Fruit fly (Drosophila melanogaster) whole organism, prepupa: ENCODE results near the gene CG31715.

ENCODE experiments used
- CG10631 ChIP-seq: fragments of 200-800 bp; sonication (Bioruptor generic); optimal IDR thresholded peaks from 2 replicates; lab custom pipeline; 2016; ENCODE audit warnings: missing biosample characterization, missing genetic modification characterization
- CG11294 ChIP-seq: fragments of 200-800 bp; sonication (Bioruptor generic); IDR thresholded peaks from 2 replicates; pipeline ENCODE4 v1.3.6; 2022; ENCODE audit warnings: missing biosample characterization, missing genetic modification characterization
- CG11902 ChIP-seq: fragments of 200-800 bp; sonication (Bioruptor generic); optimal IDR thresholded peaks from 3 replicates; lab custom pipeline; 2016; ENCODE audit warnings: missing biosample characterization, missing genetic modification characterization
- CG15336 ChIP-seq: fragments of 200-800 bp; sonication (Bioruptor generic); IDR thresholded peaks from 2 replicates; pipeline ENCODE4 v1.3.6; 2022; ENCODE audit warnings: missing biosample characterization, missing genetic modification characterization
- CG1621 ChIP-seq: fragments of 200-800 bp; sonication (Bioruptor generic); optimal IDR thresholded peaks from 3 replicates; lab custom pipeline; 2018; ENCODE audit warnings: missing biosample characterization, mild to moderate bottlenecking, missing genetic modification characterization
- CG16779 ChIP-seq: fragments of 200-800 bp; sonication (Bioruptor generic); optimal IDR thresholded peaks from 3 replicates; lab custom pipeline; 2017; ENCODE audit warnings: missing biosample characterization, mild to moderate bottlenecking, missing genetic modification characterization
- CG31627 ChIP-seq: fragments of 200-800 bp; sonication (Bioruptor generic); optimal IDR thresholded peaks from 3 replicates; lab custom pipeline; 2016; ENCODE audit warnings: missing biosample characterization, missing genetic modification characterization
- CG34406 ChIP-seq: fragments of 200-800 bp; sonication (Bioruptor generic); optimal IDR thresholded peaks from 3 replicates; lab custom pipeline; 2016; ENCODE audit warnings: missing biosample characterization, missing genetic modification characterization
- CG4318 ChIP-seq: fragments of 200-800 bp; sonication (Bioruptor generic); optimal IDR thresholded peaks from 3 replicates; lab custom pipeline; 2017; ENCODE audit warnings: missing biosample characterization, mild to moderate bottlenecking, missing genetic modification characterization
- CG6854 ChIP-seq: fragments of 200-800 bp; sonication (Bioruptor generic); optimal IDR thresholded peaks from 2 replicates; lab custom pipeline; 2017; ENCODE audit warnings: missing biosample characterization, mild to moderate bottlenecking, missing genetic modification characterization
- CG7368 ChIP-seq: fragments of 200-800 bp; sonication (Bioruptor generic); optimal IDR thresholded peaks from 3 replicates; lab custom pipeline; 2016; ENCODE audit warnings: missing biosample characterization, missing genetic modification characterization
- CG8319 ChIP-seq: fragments of 200-800 bp; sonication (Bioruptor generic); optimal IDR thresholded peaks from 3 replicates; lab custom pipeline; 2016; ENCODE audit warnings: missing biosample characterization, missing genetic modification characterization
- CG9139 ChIP-seq: fragments of 200-800 bp; sonication (Bioruptor generic); optimal IDR thresholded peaks from 3 replicates; lab custom pipeline; 2017; ENCODE audit warnings: missing biosample characterization, mild to moderate bottlenecking, missing genetic modification characterization
- Eip78C ChIP-seq: fragments of 200-800 bp; sonication (Bioruptor generic); peaks from one replicate; lab custom pipeline; 2016; ENCODE audit warnings: missing biosample characterization, missing genetic modification characterization
- Eip93F ChIP-seq: fragments of 200-800 bp; sonication (Bioruptor generic); optimal IDR thresholded peaks from 2 replicates; lab custom pipeline; 2016; ENCODE audit warnings: missing biosample characterization, mild to moderate bottlenecking, missing genetic modification characterization
- Ets96B ChIP-seq: fragments of 200-800 bp; optimal IDR thresholded peaks from 2 replicates; lab custom pipeline; 2019; ENCODE audit warnings: missing biosample characterization, mild to moderate bottlenecking, missing genetic modification characterization, moderate library complexity
- Hr38 ChIP-seq: sonication (Bioruptor generic); optimal IDR thresholded peaks from 2 replicates; lab custom pipeline; 2016; ENCODE audit warnings: missing biosample characterization, missing genetic modification characterization
- Hr39 ChIP-seq: fragments of 200-800 bp; sonication (Bioruptor generic); optimal IDR thresholded peaks from 2 replicates; lab custom pipeline; 2016; ENCODE audit warnings: missing biosample characterization, missing genetic modification characterization
- Hr4 ChIP-seq: fragments of 200-800 bp; sonication (Bioruptor generic); optimal IDR thresholded peaks from 3 replicates; lab custom pipeline; 2016; ENCODE audit warnings: missing biosample characterization, missing genetic modification characterization
- Met ChIP-seq: fragments of 200-800 bp; sonication (Bioruptor generic); optimal IDR thresholded peaks from 3 replicates; lab custom pipeline; 2016; ENCODE audit warnings: missing biosample characterization, missing genetic modification characterization
- Sox15 ChIP-seq: fragments of 200-800 bp; sonication (Bioruptor generic); optimal IDR thresholded peaks from 3 replicates; lab custom pipeline; 2016; ENCODE audit warnings: missing biosample characterization, missing genetic modification characterization
- achi ChIP-seq: fragments of 200-800 bp; sonication (Bioruptor generic); optimal IDR thresholded peaks from 3 replicates; lab custom pipeline; 2016; ENCODE audit warnings: missing biosample characterization, missing genetic modification characterization
- cyc ChIP-seq: fragments of 200-800 bp; sonication (Bioruptor generic); optimal IDR thresholded peaks from 3 replicates; lab custom pipeline; 2016; ENCODE audit warnings: missing biosample characterization, missing genetic modification characterization
- dsx ChIP-seq: fragments of 200-800 bp; optimal IDR thresholded peaks from 3 replicates; lab custom pipeline; 2019; ENCODE audit warnings: missing biosample characterization, mild to moderate bottlenecking, missing genetic modification characterization, moderate library complexity; ENCODE audit not compliant: poor library complexity, severe bottlenecking
- esn ChIP-seq: fragments of 200-800 bp; sonication (Bioruptor generic); optimal IDR thresholded peaks from 2 replicates; lab custom pipeline; 2016; ENCODE audit warnings: missing biosample characterization, mild to moderate bottlenecking, missing genetic modification characterization, moderate library complexity
- fd59A ChIP-seq: fragments of 200-800 bp; sonication (Bioruptor generic); optimal IDR thresholded peaks from 2 replicates; lab custom pipeline; 2017; ENCODE audit warnings: missing biosample characterization, mild to moderate bottlenecking, missing genetic modification characterization, missing genetic modification reagents
- fkh ChIP-seq: fragments of 200-800 bp; sonication (Bioruptor generic); optimal IDR thresholded peaks from 3 replicates; lab custom pipeline; 2017; ENCODE audit warnings: missing biosample characterization, mild to moderate bottlenecking, missing genetic modification characterization, moderate library complexity
- lz ChIP-seq: fragments of 200-800 bp; sonication (Bioruptor generic); optimal IDR thresholded peaks from 3 replicates; lab custom pipeline; 2016; ENCODE audit warnings: missing biosample characterization, missing genetic modification characterization
- spab ChIP-seq: fragments of 200-800 bp; sonication (Bioruptor generic); optimal IDR thresholded peaks from 2 replicates; lab custom pipeline; 2017; ENCODE audit warnings: missing biosample characterization, mild to moderate bottlenecking, missing genetic modification characterization, missing genetic modification reagents
- ss ChIP-seq, 2 experiments: fragments of 200-800 bp; sonication (Bioruptor generic); optimal IDR thresholded peaks; 2 replicates in 1 of 2; 3 replicates in 1 of 2; lab custom pipeline; 2017 to 2018; ENCODE audit warnings: mild to moderate bottlenecking in 2 of 2, missing biosample characterization in 2 of 2, missing genetic modification characterization in 2 of 2, moderate library complexity in 1 of 2
- vri ChIP-seq: fragments of 200-800 bp; sonication (Bioruptor generic); optimal IDR thresholded peaks from 3 replicates; lab custom pipeline; 2016; ENCODE audit warnings: missing biosample characterization, mild to moderate bottlenecking, missing genetic modification characterization

Gene CG31715

DNA sequence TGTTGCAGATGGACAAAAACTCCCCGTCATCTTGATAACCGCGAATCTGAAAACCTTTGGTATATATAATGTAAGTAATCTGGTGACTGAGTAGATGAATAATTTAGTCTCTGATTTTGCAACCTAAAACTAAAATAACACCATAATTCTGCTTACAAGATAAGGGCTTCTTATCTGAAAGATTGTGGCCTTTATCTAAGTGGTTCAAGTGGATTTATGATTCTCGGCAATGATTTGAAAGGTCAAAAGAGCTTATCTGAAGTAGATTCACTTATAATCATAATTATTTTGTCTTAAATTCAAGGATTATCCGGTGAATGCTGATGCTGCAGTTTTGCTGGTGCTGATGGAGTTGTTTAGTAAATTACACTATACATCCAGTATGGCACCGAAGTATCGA lies 25.5 kb upstream of the CG31715 start:
- no peak for TF ChIP-seq Sox15 (GFP tag; lab: Kevin White, UChicago)
- no peak for TF ChIP-seq Met (GFP tag; lab: Kevin White, UChicago)
- TF ChIP-seq CG16779 (tag; lab: Kevin White, UChicago) = no peak
- no peak for TF ChIP-seq lz (GFP tag; lab: Kevin White, UChicago)
- TF ChIP-seq Hr39 (GFP tag; lab: Kevin White, UChicago) = no peak
- TF ChIP-seq fd59A (GFP tag; lab: Kevin White, UChicago) = no peak
- no peak for TF ChIP-seq achi (GFP tag; lab: Kevin White, UChicago)
- no peak for TF ChIP-seq CG34406 (GFP tag; lab: Kevin White, UChicago)
- no peak for TF ChIP-seq Eip78C (GFP tag; lab: Kevin White, UChicago)
- TF ChIP-seq CG31627 (GFP tag; lab: Kevin White, UChicago) = no peak
- no peak for TF ChIP-seq esn (GFP tag; lab: Kevin White, UChicago)
- TF ChIP-seq, all 60 proteins: peak for 0

DNA sequence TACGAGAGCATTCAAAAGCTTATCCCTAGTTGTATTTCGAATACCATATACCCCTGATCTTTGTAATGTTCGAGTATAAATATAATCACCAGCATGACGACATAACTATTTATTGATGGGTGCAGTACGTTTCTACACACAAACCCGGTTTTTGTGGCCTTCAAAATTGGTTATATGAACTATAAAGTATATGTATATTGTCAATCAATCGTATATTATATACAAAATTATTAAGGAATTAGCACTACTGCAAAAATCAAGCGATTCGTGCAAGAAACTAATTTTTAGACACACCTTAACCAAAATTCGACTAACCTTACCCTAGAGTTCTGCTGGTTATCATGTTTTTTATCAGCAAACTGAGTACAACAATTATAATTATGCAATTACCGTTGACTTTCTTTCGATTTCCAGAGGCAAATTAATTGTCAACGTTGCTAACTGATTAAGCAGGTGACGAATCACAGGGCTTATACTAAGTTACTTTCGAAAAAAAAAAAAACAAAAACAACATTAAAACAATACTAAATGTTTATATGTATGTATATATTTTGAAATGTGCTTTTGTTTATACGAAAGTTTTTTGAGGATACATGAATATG lies 21.1 kb upstream of the CG31715 start:
- TF ChIP-seq vri (GFP tag; lab: Kevin White, UChicago) = peak; percentile 94
- TF ChIP-seq dsx (GFP tag; lab: Kevin White, UChicago) = no peak
- peak; percentile 27 for TF ChIP-seq Eip93F

DNA sequence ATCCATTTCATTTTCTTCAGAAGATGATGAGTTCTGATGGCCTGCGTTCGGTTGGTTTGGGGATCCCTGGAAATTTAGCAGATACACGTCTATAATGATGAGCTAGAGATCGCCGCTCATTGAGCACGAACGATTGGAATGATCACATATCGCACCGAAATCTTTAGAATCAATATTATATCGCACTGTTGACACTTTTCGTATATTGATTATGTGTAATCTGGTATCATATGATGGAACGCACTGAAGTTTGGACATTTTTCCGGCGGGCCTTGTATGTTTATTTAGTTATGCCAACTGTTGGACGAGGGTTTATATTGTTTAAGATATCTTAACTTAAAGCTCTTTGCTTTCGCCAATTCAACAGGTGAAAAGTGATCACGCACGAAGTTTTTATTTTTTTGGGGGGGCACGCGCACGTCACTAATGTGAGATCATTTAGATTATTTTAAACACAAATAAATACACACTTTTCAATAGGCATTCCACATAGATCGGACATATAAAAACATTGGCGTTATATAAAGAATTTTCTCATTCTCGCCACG lies 20.3 kb upstream of the CG31715 start:
- TF ChIP-seq ss (GFP tag; optimal IDR thresholded peaks at IDR 0.05; lab: Kevin White, UChicago) (no peak), CG8319 (GFP tag; lab: Kevin White, UChicago) (no peak), Eip78C (GFP tag; lab: Kevin White, UChicago) (peak; percentile 71), cyc (GFP tag; lab: Kevin White, UChicago) (peak; percentile 9), fkh (peak; percentile 85), CG9139 (GFP tag; lab: Kevin White, UChicago) (no peak), fd59A (GFP tag; lab: Kevin White, UChicago) (no peak)

DNA sequence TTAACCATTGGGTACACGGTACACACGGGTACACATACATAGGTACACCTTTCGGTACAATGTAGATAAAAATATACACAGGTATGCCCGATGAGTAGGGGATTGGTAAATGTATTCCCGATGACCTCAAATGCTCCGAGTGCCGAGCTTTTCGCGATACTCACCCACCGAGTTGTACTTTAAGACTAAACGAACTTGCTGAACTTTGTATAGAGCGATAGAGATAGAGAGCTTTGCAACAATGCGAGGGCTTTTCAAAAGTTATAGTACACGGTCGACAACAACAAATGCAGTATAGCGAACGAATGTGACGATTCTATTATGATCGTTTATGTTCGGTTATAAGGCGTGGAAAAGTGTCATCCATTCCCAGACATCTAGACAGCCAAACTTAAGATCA lies 19.8 kb upstream of the CG31715 start:
- TF ChIP-seq spab (no peak), Eip93F (peak; percentile 2), Hr38 (GFP tag; lab: Kevin White, UChicago) (no peak), Sox15 (GFP tag; lab: Kevin White, UChicago) (no peak), CG1621 (tag; lab: Kevin White, UChicago) (no peak), CG11902 (no peak), CG11294 (GFP tag; lab: Robert Waterston, UW) (no peak), Hr4 (GFP tag; lab: Kevin White, UChicago) (no peak), CG15336 (GFP tag; lab: Robert Waterston, UW) (peak; percentile 33; the same call in 1 of the 2 replicates), Met (GFP tag; lab: Kevin White, UChicago) (no peak), Ets96B (tag; lab: Kevin White, UChicago) (no peak), CG7368 (GFP tag; lab: Kevin White, UChicago) (no peak), Hr39 (GFP tag; lab: Kevin White, UChicago) (no peak), fkh (no peak), CG8319 (GFP tag; lab: Kevin White, UChicago) (no peak), CG6854 (no peak), CG4318 (GFP tag; lab: Kevin White, UChicago) (no peak), CG10631 (GFP tag; lab: Kevin White, UChicago) (no peak), lz (GFP tag; lab: Kevin White, UChicago) (no peak), vri (GFP tag; lab: Kevin White, UChicago) (peak; percentile 15), dsx (GFP tag; lab: Kevin White, UChicago) (peak; percentile 66), Eip78C (GFP tag; lab: Kevin White, UChicago) (peak; percentile 69)

DNA sequence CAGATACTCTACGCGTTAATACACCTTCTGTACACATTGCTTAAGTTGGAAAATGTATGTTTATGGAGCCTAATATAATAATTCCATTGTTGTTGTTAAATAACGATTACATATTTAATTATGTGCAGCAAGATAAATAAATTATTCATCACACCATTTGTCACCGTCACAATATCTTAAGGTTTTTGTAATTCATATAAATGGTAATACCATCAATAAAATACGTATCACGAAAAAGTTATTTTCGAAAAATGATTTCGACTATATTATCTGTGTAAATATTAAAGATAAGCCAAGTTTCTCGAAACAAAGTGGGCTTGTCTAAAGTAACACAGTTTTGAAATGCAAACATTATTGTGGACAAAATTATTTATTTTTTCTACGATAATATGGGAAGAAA lies 19.2 kb upstream of the CG31715 start, which contains the start of gene CG4995:
Gene CG4995, plus strand, starts transcription at position 301 of the 400 bp plus-strand sequence.
- TF ChIP-seq Sox15 (GFP tag; lab: Kevin White, UChicago) (no peak), Eip78C (GFP tag; lab: Kevin White, UChicago) (peak; percentile 61)
